Worm (Caenorhabditis elegans) whole organism, L3 larva: ENCODE measurements around the gene cytb-5.1.

Experiments
- egl-27 ChIP-seq: sonication (generic microtip); optimal IDR thresholded peaks from 4 replicates; lab custom pipeline; 2017; ENCODE audit warnings: missing biosample characterization, missing genetic modification reagents, missing genetic modification characterization
- elt-1 ChIP-seq: fragments of 150-350 bp; optimal IDR thresholded peaks from 2 replicates; lab custom pipeline; 2014; ENCODE audit warnings: missing biosample characterization, missing genetic modification characterization
- fkh-10 ChIP-seq: sonication (generic microtip); optimal IDR thresholded peaks from 2 replicates; lab custom pipeline; 2017; ENCODE audit warnings: missing biosample characterization, missing genetic modification reagents, missing genetic modification characterization
- mdl-1 ChIP-seq: fragments of 150-350 bp; optimal IDR thresholded peaks from 2 replicates; lab custom pipeline; 2014; ENCODE audit warnings: missing biosample characterization, missing genetic modification characterization
- nhr-11 ChIP-seq: fragments of 150-350 bp; optimal IDR thresholded peaks from 2 replicates; lab custom pipeline; 2014; ENCODE audit warnings: missing biosample characterization, missing genetic modification characterization
- nhr-76 ChIP-seq: fragments of 150-350 bp; sonication (generic microtip); optimal IDR thresholded peaks from 5 replicates; lab custom pipeline; 2014; ENCODE audit warnings: missing biosample characterization, missing genetic modification characterization
- pha-4 ChIP-seq: fragments of 150-350 bp; optimal IDR thresholded peaks from 2 replicates; lab custom pipeline; 2014; ENCODE audit warnings: missing biosample characterization, missing genetic modification reagents, missing genetic modification characterization
- ztf-11 ChIP-seq: fragments of 150-350 bp; optimal IDR thresholded peaks from 2 replicates; lab custom pipeline; 2014; ENCODE audit warnings: missing biosample characterization, missing genetic modification characterization

DNA sequence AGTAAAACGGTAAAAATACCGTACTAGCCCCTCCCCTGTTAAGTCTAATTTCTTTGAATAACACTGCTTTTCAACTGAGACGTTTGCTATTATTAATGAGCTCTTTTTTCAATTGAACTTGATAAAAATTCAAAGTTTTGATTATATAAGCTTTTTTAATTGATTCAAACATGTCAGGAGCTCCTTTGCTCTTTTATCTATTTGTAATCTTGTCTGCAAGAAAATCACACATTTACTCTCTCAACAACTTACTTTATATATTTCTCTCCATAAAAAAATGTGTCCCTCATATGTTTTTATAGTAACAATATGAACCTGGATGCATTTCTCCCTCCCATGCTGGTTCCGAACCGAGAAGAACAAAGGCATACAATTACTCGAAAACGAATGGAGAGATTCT, 18.6 kb downstream of the cytb-5.1 start, which contains the start of gene C04C11.1:
- TF ChIP-seq ztf-11 (no peak), nhr-11 (tag; lab: Kevin White, UChicago) (no peak), nhr-76 (tag; lab: Kevin White, UChicago) (no peak), mdl-1 (tag; lab: Kevin White, UChicago) (no peak), elt-1 (tag; lab: Kevin White, UChicago) (no peak), fkh-10 (GFP tag; lab: Kevin White, UChicago) (no peak), egl-27 (tag; lab: Kevin White, UChicago) (no peak), pha-4 (tag; lab: Kevin White, UChicago) (no peak)
